Worm (Caenorhabditis elegans) whole organism, L1 larva: Measurements from ENCODE around the gene C35A11.2.

Experiments used
- C04F5.9 ChIP-seq: sonication (generic microtip); optimal IDR thresholded peaks from 2 replicates; lab custom pipeline; 2016; ENCODE audit warnings: missing genetic modification characterization, missing compliant biosample characterization
- F16B12.6 ChIP-seq: fragments of 150-350 bp; optimal IDR thresholded peaks from 2 replicates; lab custom pipeline; 2014; ENCODE audit warnings: missing biosample characterization, missing genetic modification characterization
- Y116A8C.19 ChIP-seq: sonication (generic microtip); optimal IDR thresholded peaks from 2 replicates; lab custom pipeline; 2016; ENCODE audit warnings: missing compliant biosample characterization, missing genetic modification characterization, borderline replicate concordance
- aha-1 ChIP-seq: fragments of 150-350 bp; optimal IDR thresholded peaks from 2 replicates; lab custom pipeline; 2014; ENCODE audit warnings: missing biosample characterization, missing genetic modification characterization
- ceh-88 ChIP-seq: fragments of 200-800 bp; sonication (Bioruptor generic); IDR thresholded peaks from 2 replicates; pipeline ENCODE4 v1.3.6; 2022; ENCODE audit warnings: missing genetic modification characterization, missing compliant biosample characterization
- ces-1 ChIP-seq: fragments of 150-350 bp; optimal IDR thresholded peaks from 2 replicates; lab custom pipeline; 2014; ENCODE audit warnings: missing biosample characterization, missing genetic modification reagents, missing genetic modification characterization
- efl-1 ChIP-seq, 4 experiments: fragments of 150-350 bp; optimal IDR thresholded peaks in 3 of 4; peaks in 1 of 4; 1 replicate in 1 of 4; 2 replicates in 3 of 4; lab custom pipeline; 2014; ENCODE audit warnings: missing biosample characterization in 2 of 4, missing genetic modification characterization in 2 of 4, missing genetic modification reagents in 2 of 4
- efl-3 ChIP-seq: fragments of 200-800 bp; sonication (Bioruptor generic); optimal IDR thresholded peaks from 2 replicates; lab custom pipeline; 2018; ENCODE audit warnings: mild to moderate bottlenecking, missing genetic modification characterization, missing compliant biosample characterization
- egl-13 ChIP-seq: sonication (generic microtip); optimal IDR thresholded peaks from 2 replicates; lab custom pipeline; 2016; ENCODE audit warnings: missing genotype, missing genetic modification reagents, missing genetic modification characterization, missing compliant biosample characterization
- egl-27 ChIP-seq, 2 experiments: fragments of 150-350 bp in 1 of 2; sonication (generic microtip); optimal IDR thresholded peaks; 3 replicates each; lab custom pipeline; 2017 to 2018; ENCODE audit warnings: missing biosample characterization in 2 of 2, missing genetic modification characterization in 2 of 2, missing genetic modification reagents in 2 of 2
- elt-2 ChIP-seq: sonication (generic microtip); optimal IDR thresholded peaks from 2 replicates; lab custom pipeline; 2016; ENCODE audit warnings: missing genetic modification characterization, mild to moderate bottlenecking, inconsistent platforms, missing compliant biosample characterization, missing genetic modification reagents
- fkh-4 ChIP-seq: sonication (generic microtip); optimal IDR thresholded peaks from 2 replicates; lab custom pipeline; 2016; ENCODE audit warnings: missing compliant biosample characterization, missing genetic modification characterization, borderline replicate concordance
- fkh-8 ChIP-seq: sonication (generic microtip); optimal IDR thresholded peaks from 2 replicates; lab custom pipeline; 2016; ENCODE audit warnings: mild to moderate bottlenecking, missing genetic modification characterization, missing compliant biosample characterization
- fos-1 ChIP-seq: fragments of 150-350 bp; optimal IDR thresholded peaks from 2 replicates; lab custom pipeline; 2014; ENCODE audit warnings: missing biosample characterization, missing genetic modification characterization
- grh-1 ChIP-seq: fragments of 200-800 bp; sonication (Bioruptor generic); IDR thresholded peaks from 2 replicates; pipeline ENCODE4 v1.3.6; 2022; ENCODE audit warnings: missing genetic modification reagents, missing genetic modification characterization, missing compliant biosample characterization
- hlh-4 ChIP-seq: sonication (generic microtip); optimal IDR thresholded peaks from 2 replicates; lab custom pipeline; 2016; ENCODE audit warnings: mild to moderate bottlenecking, missing genetic modification characterization, missing compliant biosample characterization
- isw-1 ChIP-seq: fragments of 200-800 bp; sonication (Bioruptor generic); IDR thresholded peaks from 2 replicates; pipeline ENCODE4 v1.3.6; 2022; ENCODE audit warnings: missing genetic modification characterization, missing compliant biosample characterization
- jun-1 ChIP-seq: fragments of 150-350 bp; optimal IDR thresholded peaks from 2 replicates; lab custom pipeline; 2014; ENCODE audit warnings: missing biosample characterization, missing genetic modification reagents, missing genetic modification characterization
- lin-13 ChIP-seq: fragments of 150-350 bp; optimal IDR thresholded peaks from 2 replicates; lab custom pipeline; 2014; ENCODE audit warnings: missing biosample characterization, missing genetic modification reagents, missing genetic modification characterization
- lin-14 ChIP-seq: fragments of 200-800 bp; sonication (Bioruptor generic); optimal IDR thresholded peaks from 2 replicates; lab custom pipeline; 2018; ENCODE audit warnings: mild to moderate bottlenecking, missing genetic modification characterization, moderate library complexity, missing compliant biosample characterization
- lin-15B ChIP-seq: fragments of 150-350 bp; sonication (generic microtip); optimal IDR thresholded peaks from 3 replicates; lab custom pipeline; 2014; ENCODE audit warnings: missing biosample characterization, missing genetic modification characterization
- lin-35 ChIP-seq, 2 experiments: fragments of 150-350 bp; optimal IDR thresholded peaks; 2 replicates each; lab custom pipeline; 2014; ENCODE audit warnings: missing biosample characterization in 2 of 2, missing genetic modification characterization in 2 of 2, missing genetic modification reagents in 2 of 2
- lsy-2 ChIP-seq, 2 experiments: fragments of 150-350 bp; optimal IDR thresholded peaks; 2 replicates each; lab custom pipeline; 2014; ENCODE audit warnings: missing biosample characterization in 2 of 2, missing genetic modification characterization in 2 of 2
- mab-9 ChIP-seq: fragments of 200-800 bp; sonication (Bioruptor generic); IDR thresholded peaks from 2 replicates; pipeline ENCODE4 v1.3.6; 2022; ENCODE audit warnings: missing genetic modification reagents, missing genetic modification characterization, missing compliant biosample characterization
- mdl-1 ChIP-seq, 2 experiments: fragments of 150-350 bp; optimal IDR thresholded peaks; 2 replicates each; lab custom pipeline; 2014 to 2017; ENCODE audit warnings: missing biosample characterization in 2 of 2, missing genetic modification characterization in 2 of 2, inconsistent platforms in 1 of 2
- mef-2 ChIP-seq: fragments of 150-350 bp; optimal IDR thresholded peaks from 2 replicates; lab custom pipeline; 2014; ENCODE audit warnings: missing biosample characterization, missing genetic modification characterization
- nhr-237 ChIP-seq: fragments of 150-350 bp; optimal IDR thresholded peaks from 2 replicates; lab custom pipeline; 2014; ENCODE audit warnings: missing biosample characterization, missing genetic modification characterization
- nhr-47 ChIP-seq: sonication (generic microtip); optimal IDR thresholded peaks from 2 replicates; lab custom pipeline; 2016; ENCODE audit warnings: mild to moderate bottlenecking, missing genetic modification characterization, moderate library complexity, missing compliant biosample characterization
- nhr-71 ChIP-seq: sonication (generic microtip); optimal IDR thresholded peaks from 2 replicates; lab custom pipeline; 2016; ENCODE audit warnings: mild to moderate bottlenecking, missing genetic modification characterization, moderate library complexity, missing compliant biosample characterization
- nhr-85 ChIP-seq: sonication (generic microtip); peaks from one replicate; lab custom pipeline; 2016; ENCODE audit warnings: missing genetic modification characterization, inconsistent platforms, missing compliant biosample characterization
- nhr-90 ChIP-seq: sonication (generic microtip); optimal IDR thresholded peaks from 2 replicates; lab custom pipeline; 2016; ENCODE audit warnings: mild to moderate bottlenecking, missing genetic modification characterization, missing compliant biosample characterization; ENCODE audit not compliant: poor library complexity
- pag-3 ChIP-seq: sonication (generic microtip); optimal IDR thresholded peaks from 2 replicates; lab custom pipeline; 2017; ENCODE audit warnings: missing genetic modification characterization, mild to moderate bottlenecking, missing compliant biosample characterization, antibody characterized with exemption, borderline replicate concordance; ENCODE audit not compliant: insufficient read depth
- rnt-1 ChIP-seq: sonication (generic microtip); optimal IDR thresholded peaks from 2 replicates; lab custom pipeline; 2016; ENCODE audit warnings: mild to moderate bottlenecking, missing genetic modification characterization, moderate library complexity, missing compliant biosample characterization
- skn-1 ChIP-seq: fragments of 150-350 bp; optimal IDR thresholded peaks from 2 replicates; lab custom pipeline; 2014; ENCODE audit warnings: missing biosample characterization, missing genetic modification characterization
- snpc-4 ChIP-seq: fragments of 150-350 bp; optimal IDR thresholded peaks from 2 replicates; lab custom pipeline; 2014; ENCODE audit warnings: missing biosample characterization, missing genetic modification characterization
- sox-4 ChIP-seq: sonication (generic microtip); optimal IDR thresholded peaks from 2 replicates; lab custom pipeline; 2016; ENCODE audit warnings: missing genetic modification characterization, missing compliant biosample characterization
- sptf-1 ChIP-seq: fragments of 150-350 bp; optimal IDR thresholded peaks from 2 replicates; lab custom pipeline; 2014; ENCODE audit warnings: missing biosample characterization, missing genetic modification characterization
- swsn-7 ChIP-seq: sonication (generic microtip); optimal IDR thresholded peaks from 2 replicates; lab custom pipeline; 2016; ENCODE audit warnings: missing genetic modification characterization, missing compliant biosample characterization
- tbx-2 ChIP-seq: sonication (generic microtip); optimal IDR thresholded peaks from 2 replicates; lab custom pipeline; 2016; ENCODE audit warnings: missing genetic modification characterization, missing compliant biosample characterization
- tlp-1 ChIP-seq: fragments of 150-350 bp; optimal IDR thresholded peaks from 2 replicates; lab custom pipeline; 2014; ENCODE audit warnings: missing biosample characterization, missing genetic modification characterization
- unc-62 ChIP-seq: fragments of 150-350 bp; optimal IDR thresholded peaks from 2 replicates; lab custom pipeline; 2014; ENCODE audit warnings: missing biosample characterization, missing genetic modification reagents, missing genetic modification characterization
- unc-98 ChIP-seq: fragments of 200-800 bp; sonication (Bioruptor generic); IDR thresholded peaks from 2 replicates; pipeline ENCODE4 v1.3.6; 2022; ENCODE audit warnings: missing genetic modification characterization, missing compliant biosample characterization
- vab-15 ChIP-seq: sonication (generic microtip); optimal IDR thresholded peaks from 2 replicates; lab custom pipeline; 2017; ENCODE audit warnings: missing genotype, mild to moderate bottlenecking, missing genetic modification characterization, missing compliant biosample characterization
- zip-4 ChIP-seq: fragments of 200-800 bp; sonication (Bioruptor generic); optimal IDR thresholded peaks from 2 replicates; lab custom pipeline; 2018; ENCODE audit warnings: mild to moderate bottlenecking, missing genetic modification characterization, moderate library complexity, missing compliant biosample characterization

C35A11.2 gene

DNA sequence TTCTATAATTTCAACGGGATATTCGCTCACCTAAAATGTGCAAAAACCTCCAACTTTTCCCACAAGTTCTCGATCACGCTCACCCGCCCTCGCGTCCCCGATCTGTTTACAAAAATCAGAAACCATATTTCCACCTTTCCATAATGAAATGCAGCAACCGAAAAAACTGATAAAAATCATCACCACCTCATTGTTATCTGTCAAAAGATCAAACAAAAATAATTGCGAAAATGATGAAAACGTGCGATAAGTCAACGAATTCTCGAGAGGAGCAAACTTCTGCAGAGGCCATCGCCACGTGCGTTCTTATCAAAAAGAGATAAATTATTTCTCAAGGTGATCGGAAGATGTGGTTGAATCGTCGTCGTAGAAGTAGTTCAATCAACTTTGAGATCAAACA is 38.9 kb downstream of the C35A11.2 start (continued):
- TF ChIP-seq nhr-90 (peak; percentile 78), nhr-85 (tag; lab: Kevin White, UChicago) (peak; percentile 99), egl-27 (tag; optimal IDR thresholded peaks at IDR 0.05; lab: Kevin White, UChicago) (no peak), mdl-1 (tag; optimal IDR thresholded peaks at IDR 0.05; lab: Kevin White, UChicago) (peak in 1 of 2 experiments; percentile 78), aha-1 (no peak), unc-98 (GFP tag; lab: Robert Waterston, UW) (no peak), ces-1 (GFP tag; lab: Kevin White, UChicago) (no peak), sptf-1 (no peak), rnt-1 (tag; lab: Kevin White, UChicago) (peak; percentile 39), C04F5.9 (tag; lab: Kevin White, UChicago) (no peak), grh-1 (peak; percentile 52), pag-3 (tag; lab: Kevin White, UChicago) (no peak)
- TF ChIP-seq, all 84 proteins: peak for 24

- TF ChIP-seq efl-1 (optimal IDR thresholded peaks at IDR 0.05; lab: Kevin White, UChicago), result no peak
- peak in 1 of 2 experiments; percentile 49 for TF ChIP-seq efl-1 (GFP tag; optimal IDR thresholded peaks at IDR 0.05 in 1 of 2; lab: Kevin White, UChicago)
- peak; percentile 15 for TF ChIP-seq nhr-71 (tag; lab: Kevin White, UChicago)
- peak; percentile 85 for TF ChIP-seq nhr-85 (tag; lab: Kevin White, UChicago)
- no peak for TF ChIP-seq unc-98 (GFP tag; lab: Robert Waterston, UW)
- peak; percentile 37 for TF ChIP-seq lin-14 (GFP tag; lab: Kevin White, UChicago)
- no peak for TF ChIP-seq grh-1
Observed at ce11 chrV:5426337-5426736, 40.2 kb downstream of the C35A11.2 start.

ce11 chrV:5427860-5428259 is 41.8 kb downstream of the C35A11.2 start, which contains the start of gene rhr-1:
rhr-1 (plus strand) TSS chrV:5428160.
- TF ChIP-seq fos-1 (no peak), aha-1 (no peak), tbx-2 (tag; lab: Kevin White, UChicago) (no peak), ces-1 (GFP tag; lab: Kevin White, UChicago) (no peak), swsn-7 (tag; lab: Kevin White, UChicago) (no peak)

DNA sequence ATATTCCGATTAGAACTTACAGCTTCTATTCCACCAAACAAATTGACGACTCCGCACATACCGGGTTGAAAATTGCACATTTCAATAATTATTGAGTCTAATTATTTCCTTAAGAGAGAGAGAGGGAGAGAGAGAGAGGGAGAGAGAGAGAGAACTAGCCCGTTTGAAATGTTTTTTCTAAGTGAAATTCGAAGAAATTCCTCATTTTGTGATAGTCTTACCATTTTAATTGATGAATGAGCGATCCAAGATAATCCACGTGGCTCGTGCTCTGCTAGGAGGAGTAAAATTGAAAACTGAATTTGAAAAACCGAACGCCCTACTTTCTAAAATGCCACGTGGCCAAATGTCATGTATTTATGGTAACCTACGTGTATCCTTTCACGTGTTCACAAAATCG is 46.4 kb downstream of the C35A11.2 start, which contains the start of gene F08F3.8:
F08F3.8 (minus strand) TSS at position 101 of the 400 bp plus-strand sequence.
- TF ChIP-seq sox-4 (no peak), egl-13 (no peak), lsy-2 (tag; optimal IDR thresholded peaks at IDR 0.05; lab: Kevin White, UChicago) (no peak), tlp-1 (tag; lab: Kevin White, UChicago) (no peak), unc-62 (GFP tag; lab: Kevin White, UChicago) (no peak), vab-15 (tag; lab: Kevin White, UChicago) (no peak), snpc-4 (no peak), fkh-4 (tag; lab: Kevin White, UChicago) (no peak), fkh-8 (tag; lab: Kevin White, UChicago) (no peak)

- peak; percentile 97 for TF ChIP-seq elt-2
- TF ChIP-seq zip-4 (GFP tag; lab: Kevin White, UChicago), result no peak
- no peak for TF ChIP-seq nhr-237 (tag; lab: Kevin White, UChicago)
- TF ChIP-seq egl-13, result no peak
- TF ChIP-seq lin-15B (tag; lab: Kevin White, UChicago), result no peak
- no peak for TF ChIP-seq grh-1
- no peak for TF ChIP-seq egl-27 (tag; optimal IDR thresholded peaks at IDR 0.05; lab: Kevin White, UChicago)
- no peak for TF ChIP-seq ceh-88 (GFP tag; lab: Robert Waterston, UW)
- TF ChIP-seq efl-3 (GFP tag; lab: Kevin White, UChicago), result no peak
- TF ChIP-seq lin-35 (GFP tag; optimal IDR thresholded peaks at IDR 0.05; lab: Kevin White, UChicago), result peak; percentile 88 to 96
- TF ChIP-seq isw-1 (GFP tag; lab: Robert Waterston, UW), result no peak
- peak; percentile 37 for TF ChIP-seq nhr-47 (tag; lab: Kevin White, UChicago)
- TF ChIP-seq mef-2, result no peak
- peak; percentile 11 for TF ChIP-seq swsn-7 (tag; lab: Kevin White, UChicago)
- no peak for TF ChIP-seq fkh-4 (tag; lab: Kevin White, UChicago)
- TF ChIP-seq skn-1 (tag; lab: Kevin White, UChicago), result peak; percentile 3
- peak; percentile 25 for TF ChIP-seq lin-13
- TF ChIP-seq fkh-8 (tag; lab: Kevin White, UChicago), result no peak
- TF ChIP-seq C04F5.9 (tag; lab: Kevin White, UChicago), result no peak
- TF ChIP-seq mab-9 (GFP tag; lab: Robert Waterston, UW), result no peak
- TF ChIP-seq Y116A8C.19, result no peak
- no peak for TF ChIP-seq hlh-4
- TF ChIP-seq vab-15 (tag; lab: Kevin White, UChicago), result no peak
- peak; percentile 53 for TF ChIP-seq jun-1 (tag; lab: Kevin White, UChicago)
- peak; percentile 10 for TF ChIP-seq F16B12.6 (tag; lab: Kevin White, UChicago)
Observed at ce11 chrV:5433020-5433419, 46.9 kb downstream of the C35A11.2 start, which contains the start of gene acl-6. acl-6 (plus strand) TSS chrV:5433386.
